Fruit fly (Drosophila melanogaster) whole organism, pupa: Measurements from ENCODE around the gene elm.
A peak's percentile ranks its signal among the peaks of the same experiment; 100 is the strongest.

Experiments
- CG10348 ChIP-seq: fragments of 200-800 bp; sonication (Bioruptor generic); IDR thresholded peaks from 2 replicates; pipeline ENCODE4 v1.3.6; 2022; ENCODE audit warnings: missing biosample characterization, missing genetic modification characterization
- CG12605 ChIP-seq: fragments of 200-800 bp; sonication (Bioruptor generic); IDR thresholded peaks from 2 replicates; pipeline ENCODE4 v1.3.6; 2022; ENCODE audit warnings: missing biosample characterization, missing genetic modification characterization
- CG13204 ChIP-seq: fragments of 200-800 bp; sonication (Bioruptor generic); optimal IDR thresholded peaks from 2 replicates; lab custom pipeline; 2018; ENCODE audit warnings: missing biosample characterization, mild to moderate bottlenecking, missing genetic modification characterization, moderate library complexity
- CG14655 ChIP-seq: fragments of 200-800 bp; sonication (Bioruptor generic); optimal IDR thresholded peaks from 3 replicates; lab custom pipeline; 2017; ENCODE audit warnings: mild to moderate bottlenecking, missing biosample characterization, missing genetic modification reagents, missing genetic modification characterization
- CG15710 ChIP-seq: fragments of 200-800 bp; sonication (Bioruptor generic); optimal IDR thresholded peaks from 2 replicates; lab custom pipeline; 2018; ENCODE audit warnings: missing biosample characterization, mild to moderate bottlenecking, missing genetic modification characterization, moderate library complexity
- CG17806 ChIP-seq: fragments of 200-800 bp; sonication (Bioruptor generic); optimal IDR thresholded peaks from 2 replicates; lab custom pipeline; 2018; ENCODE audit warnings: missing biosample characterization, mild to moderate bottlenecking, missing genetic modification characterization, moderate library complexity
- CG32121 ChIP-seq: fragments of 200-800 bp; sonication (Bioruptor generic); IDR thresholded peaks from 2 replicates; pipeline ENCODE4 v1.3.6; 2022; ENCODE audit warnings: missing biosample characterization, missing genetic modification characterization
- CG34367 ChIP-seq: fragments of 200-800 bp; sonication (Bioruptor generic); optimal IDR thresholded peaks from 2 replicates; lab custom pipeline; 2018; ENCODE audit warnings: missing biosample characterization, mild to moderate bottlenecking, missing genetic modification characterization
- CG4496 ChIP-seq: fragments of 200-800 bp; sonication (Bioruptor generic); IDR thresholded peaks from 3 replicates; pipeline ENCODE4 v1.3.6; 2022; ENCODE audit warnings: missing biosample characterization, missing genetic modification characterization
- CG8159 ChIP-seq: fragments of 200-800 bp; sonication (Bioruptor generic); optimal IDR thresholded peaks from 3 replicates; lab custom pipeline; 2018; ENCODE audit warnings: missing biosample characterization, mild to moderate bottlenecking, missing genetic modification characterization, moderate library complexity
- CG8301 ChIP-seq: fragments of 200-800 bp; sonication (Bioruptor generic); optimal IDR thresholded peaks from 2 replicates; lab custom pipeline; 2018; ENCODE audit warnings: missing biosample characterization, mild to moderate bottlenecking, missing genetic modification characterization
- CG9948 ChIP-seq: fragments of 200-800 bp; sonication (Bioruptor generic); optimal IDR thresholded peaks from 2 replicates; lab custom pipeline; 2018; ENCODE audit warnings: missing biosample characterization, mild to moderate bottlenecking, missing genetic modification characterization, moderate library complexity
- D1 ChIP-seq: fragments of 200-800 bp; sonication (Bioruptor generic); optimal IDR thresholded peaks from 2 replicates; lab custom pipeline; 2018; ENCODE audit warnings: missing biosample characterization, mild to moderate bottlenecking, missing genetic modification characterization, moderate library complexity
- EcR ChIP-seq: fragments of 200-800 bp; sonication (Bioruptor generic); optimal IDR thresholded peaks from 3 replicates; lab custom pipeline; 2019; ENCODE audit warnings: missing biosample characterization, missing genetic modification characterization, mild to moderate bottlenecking, moderate library complexity, missing genetic modification reagents
- Ets98B ChIP-seq: fragments of 200-800 bp; sonication (Bioruptor generic); IDR thresholded peaks from 2 replicates; pipeline ENCODE4 v1.3.6; 2022; ENCODE audit warnings: missing biosample characterization, missing genetic modification characterization
- Pif1A ChIP-seq: fragments of 200-800 bp; sonication (Bioruptor generic); optimal IDR thresholded peaks from 3 replicates; lab custom pipeline; 2016; ENCODE audit warnings: missing biosample characterization, missing genetic modification characterization
- Pif1B ChIP-seq: fragments of 200-800 bp; sonication (Bioruptor generic); optimal IDR thresholded peaks from 3 replicates; lab custom pipeline; 2016; ENCODE audit warnings: missing biosample characterization, missing genetic modification characterization
- Snoo ChIP-seq: fragments of 200-800 bp; sonication (Bioruptor generic); optimal IDR thresholded peaks from 3 replicates; lab custom pipeline; 2017; ENCODE audit warnings: missing biosample characterization, mild to moderate bottlenecking, missing genetic modification characterization, inconsistent platforms
- fd96Ca ChIP-seq: fragments of 200-800 bp; sonication (Bioruptor generic); IDR thresholded peaks from 3 replicates; pipeline ENCODE4 v1.3.6; 2022; ENCODE audit warnings: missing biosample characterization, missing genetic modification characterization
- gl ChIP-seq: fragments of 200-800 bp; sonication (Bioruptor generic); optimal IDR thresholded peaks from 2 replicates; lab custom pipeline; 2018; ENCODE audit warnings: missing biosample characterization, mild to moderate bottlenecking, missing genetic modification characterization
- rn ChIP-seq: fragments of 200-800 bp; sonication (Bioruptor generic); IDR thresholded peaks from 2 replicates; pipeline ENCODE4 v1.3.6; 2022; ENCODE audit warnings: missing biosample characterization, missing genetic modification characterization

elm gene

dm6 chr3R:5682921-5683748 lies 28.5 kb upstream of the elm start:
- TF ChIP-seq CG9948 (tag; lab: Kevin White, UChicago), result peak; percentile 37
- no peak for TF ChIP-seq Snoo (tag; lab: Kevin White, UChicago)
- no peak for TF ChIP-seq CG8159 (tag; lab: Kevin White, UChicago)
- peak; percentile 79 for TF ChIP-seq CG32121 (GFP tag; lab: Robert Waterston, UW)
- TF ChIP-seq Pif1A (GFP tag; lab: Kevin White, UChicago), result no peak
- no peak for TF ChIP-seq CG15710 (tag; lab: Kevin White, UChicago)
- no peak for TF ChIP-seq CG34367 (tag; lab: Kevin White, UChicago)
- TF ChIP-seq CG13204 (GFP tag; lab: Kevin White, UChicago), result no peak
- TF ChIP-seq CG4496 (GFP tag; lab: Robert Waterston, UW), result peak; percentile 84
- peak; percentile 70 for TF ChIP-seq Pif1B (GFP tag; lab: Kevin White, UChicago)
- peak; percentile 86 for TF ChIP-seq CG14655 (GFP tag; lab: Kevin White, UChicago)
- peak; percentile 40; the same call in 1 of the 2 replicates for TF ChIP-seq rn (GFP tag; lab: Robert Waterston, UW)
- peak; percentile 85 for TF ChIP-seq CG8301 (tag; lab: Kevin White, UChicago)
- peak; percentile 86 for TF ChIP-seq Ets98B (GFP tag; lab: Robert Waterston, UW)
- no peak for TF ChIP-seq gl (tag; lab: Kevin White, UChicago)
- peak; percentile 42; the same call in 1 of the 3 replicates for TF ChIP-seq fd96Ca (GFP tag; lab: Robert Waterston, UW)
- TF ChIP-seq CG12605 (GFP tag; lab: Robert Waterston, UW), result peak; percentile 71
- TF ChIP-seq D1 (tag; lab: Kevin White, UChicago), result no peak
- peak; percentile 40 for TF ChIP-seq CG17806 (tag; lab: Kevin White, UChicago)
- no peak for TF ChIP-seq CG10348 (GFP tag; lab: Robert Waterston, UW)
- no peak for TF ChIP-seq EcR (GFP tag; lab: Kevin White, UChicago)

DNA sequence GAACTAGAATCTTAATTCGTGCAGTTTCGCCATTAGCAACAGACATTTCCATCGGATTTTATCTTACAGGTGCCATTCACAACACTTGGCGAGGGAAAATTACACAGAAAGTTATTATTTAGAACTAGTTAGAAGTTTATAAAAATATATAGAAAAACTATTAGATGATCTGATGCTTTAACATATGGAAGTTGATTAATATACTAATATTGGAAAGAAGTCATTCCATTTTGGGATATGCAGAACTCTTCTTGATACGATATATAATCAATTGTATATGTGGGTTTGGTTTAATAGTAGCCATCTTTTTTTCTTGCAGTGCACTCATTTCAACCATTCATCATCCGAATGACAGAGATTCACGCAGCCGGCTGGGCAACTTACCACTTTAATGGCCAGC lies 27.6 kb upstream of the elm start:
- TF ChIP-seq CG15710 (tag; lab: Kevin White, UChicago), result no peak
- TF ChIP-seq CG8301 (tag; lab: Kevin White, UChicago), result peak; percentile 54
- no peak for TF ChIP-seq Snoo (tag; lab: Kevin White, UChicago)

dm6 chr3R:5672658-5673217 lies 18.1 kb upstream of the elm start:
- TF ChIP-seq rn (GFP tag; lab: Robert Waterston, UW), result no peak
- peak; percentile 68 for TF ChIP-seq CG32121 (GFP tag; lab: Robert Waterston, UW)
- peak; percentile 15 for TF ChIP-seq Snoo (tag; lab: Kevin White, UChicago)
- peak; percentile 56 for TF ChIP-seq gl (tag; lab: Kevin White, UChicago)
- TF ChIP-seq CG10348 (GFP tag; lab: Robert Waterston, UW), result no peak
- TF ChIP-seq CG12605 (GFP tag; lab: Robert Waterston, UW), result peak; percentile 33; the same call in 1 of the 2 replicates
- TF ChIP-seq CG14655 (GFP tag; lab: Kevin White, UChicago), result no peak
- no peak for TF ChIP-seq CG17806 (tag; lab: Kevin White, UChicago)
- TF ChIP-seq CG8159 (tag; lab: Kevin White, UChicago), result no peak
- TF ChIP-seq EcR (GFP tag; lab: Kevin White, UChicago), result no peak
- TF ChIP-seq D1 (tag; lab: Kevin White, UChicago), result no peak
- no peak for TF ChIP-seq CG34367 (tag; lab: Kevin White, UChicago)
- TF ChIP-seq CG13204 (GFP tag; lab: Kevin White, UChicago), result no peak
- TF ChIP-seq CG8301 (tag; lab: Kevin White, UChicago), result peak; percentile 21
- TF ChIP-seq CG4496 (GFP tag; lab: Robert Waterston, UW), result peak; percentile 57; the same call in 2 of the 3 replicates
- no peak for TF ChIP-seq CG15710 (tag; lab: Kevin White, UChicago)
- peak; percentile 46; the same call in 2 of the 3 replicates for TF ChIP-seq fd96Ca (GFP tag; lab: Robert Waterston, UW)
- peak; percentile 54 for TF ChIP-seq Pif1B (GFP tag; lab: Kevin White, UChicago)
- TF ChIP-seq CG9948 (tag; lab: Kevin White, UChicago), result no peak
- TF ChIP-seq Ets98B (GFP tag; lab: Robert Waterston, UW), result no peak
- TF ChIP-seq Pif1A (GFP tag; lab: Kevin White, UChicago), result no peak

DNA sequence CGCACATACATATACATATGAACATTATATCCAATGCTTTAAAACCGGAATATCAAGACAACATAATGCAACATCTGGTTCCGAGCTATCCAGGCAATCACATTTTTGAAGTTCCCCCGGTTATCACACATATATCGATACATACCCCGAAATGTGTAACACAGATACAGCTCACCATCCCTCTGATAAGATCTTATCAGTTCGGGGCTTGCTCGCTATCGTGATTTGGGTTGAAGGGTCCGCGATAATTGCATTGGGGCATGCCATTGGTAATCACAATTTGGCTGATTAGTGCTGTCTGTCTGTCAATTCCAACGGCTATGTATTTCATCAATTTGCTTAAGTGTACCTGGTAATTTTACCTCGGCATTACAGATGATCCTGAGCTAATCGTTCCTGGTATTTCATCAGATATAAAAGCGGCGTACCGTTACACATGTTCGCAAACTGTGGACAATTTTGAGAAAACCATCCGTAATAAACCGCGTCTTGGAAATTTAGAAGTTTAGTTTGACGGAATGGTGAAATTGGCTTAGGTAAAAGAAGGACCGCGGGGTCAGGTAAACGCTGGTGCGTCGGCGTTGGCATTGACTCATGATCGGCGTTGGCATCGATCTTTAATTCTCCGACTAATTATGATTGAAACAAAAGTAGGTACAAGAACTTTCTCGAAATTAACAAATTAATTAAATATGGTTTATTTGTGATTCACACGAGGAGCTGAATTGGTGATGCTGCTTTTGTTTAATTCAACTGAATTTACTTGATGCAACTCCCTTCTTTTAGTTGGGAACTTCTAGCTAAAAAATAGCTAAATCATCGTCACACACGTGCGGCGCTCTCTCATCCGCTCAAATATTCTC lies 17.4 kb upstream of the elm start:
- TF ChIP-seq CG34367 (tag; lab: Kevin White, UChicago) (no peak), CG8301 (tag; lab: Kevin White, UChicago) (no peak), CG9948 (tag; lab: Kevin White, UChicago) (no peak), Snoo (tag; lab: Kevin White, UChicago) (no peak), CG15710 (tag; lab: Kevin White, UChicago) (no peak), CG14655 (GFP tag; lab: Kevin White, UChicago) (no peak), CG10348 (GFP tag; lab: Robert Waterston, UW) (no peak), D1 (tag; lab: Kevin White, UChicago) (no peak), CG13204 (GFP tag; lab: Kevin White, UChicago) (no peak), CG4496 (GFP tag; lab: Robert Waterston, UW) (no peak), CG12605 (GFP tag; lab: Robert Waterston, UW) (no peak), EcR (GFP tag; lab: Kevin White, UChicago) (no peak), Pif1B (GFP tag; lab: Kevin White, UChicago) (no peak), Ets98B (GFP tag; lab: Robert Waterston, UW) (no peak), CG17806 (tag; lab: Kevin White, UChicago) (no peak), CG32121 (GFP tag; lab: Robert Waterston, UW) (no peak)
- TF ChIP-seq, all 21 proteins: peak for 0
